Worm (Caenorhabditis elegans): Measurements from ENCODE around the gene fbxb-35.
A peak's percentile ranks its signal among the peaks of the same experiment; 100 is the strongest.

fbxb-35 gene

DNA sequence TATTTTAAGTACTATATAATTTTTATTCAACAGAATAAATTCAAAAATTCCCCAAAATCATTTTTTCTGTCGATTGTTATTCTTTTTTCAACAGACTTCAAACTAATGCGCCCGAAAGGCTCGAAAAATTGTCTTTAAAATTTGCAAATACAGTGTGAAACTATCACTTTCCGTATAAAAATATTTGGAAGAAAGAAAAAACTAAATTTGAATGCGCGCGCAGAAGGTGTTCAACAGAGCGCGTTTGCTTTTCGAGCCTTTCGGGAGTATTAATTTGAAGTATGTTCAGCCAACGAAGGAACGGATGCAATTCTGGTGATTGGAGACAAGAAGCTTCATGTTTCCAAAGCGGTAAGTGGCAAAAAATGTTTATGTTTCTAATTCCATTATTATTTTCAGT lies 19.2 kb upstream of the fbxb-35 start, which contains the start of gene btb-4:
btb-4 (plus strand) TSS at position 35 of the 400 bp plus-strand sequence.
- TF ChIP-seq madf-6 (GFP tag; IDR thresholded peaks at IDR 0.05) (0 out of 2 replicates have a peak, but pooled peaks have one; percentile 1), efl-1 (GFP tag; optimal IDR thresholded peaks at IDR 0.05) (peak; percentile 48), mcd-1 (GFP tag; IDR thresholded peaks at IDR 0.05) (peak; percentile 57)

DNA sequence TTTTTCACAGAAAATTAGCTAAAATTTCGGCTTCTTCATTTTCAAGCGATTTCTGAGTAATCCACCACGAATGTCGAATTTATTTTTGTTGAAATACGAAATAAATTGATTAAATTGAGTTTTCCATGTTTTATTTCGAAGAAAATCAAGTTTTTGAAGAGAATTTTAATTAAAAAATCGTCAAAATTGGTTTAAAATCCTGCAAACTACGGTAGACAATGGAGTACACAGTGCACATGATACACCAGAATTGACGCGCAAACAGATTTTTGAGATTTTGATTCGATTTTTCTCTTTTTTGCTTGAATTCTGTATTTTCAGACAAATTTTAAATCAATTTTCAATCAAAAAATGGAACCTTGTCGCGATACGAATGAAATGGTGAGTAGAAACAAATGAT lies 18.2 kb upstream of the fbxb-35 start, which contains the start of gene F59H6.14:
F59H6.14 (plus strand) TSS at position 301 of the 400 bp plus-strand sequence.
- TF ChIP-seq gei-17 (GFP tag; optimal IDR thresholded peaks at IDR 0.05) (no peak), lag-1 (GFP tag; IDR thresholded peaks at IDR 0.05) (no peak), mcd-1 (GFP tag; IDR thresholded peaks at IDR 0.05) (no peak), lsl-1 (GFP tag; optimal IDR thresholded peaks at IDR 0.05) (peak; percentile 18), unc-130 (GFP tag; optimal IDR thresholded peaks at IDR 0.05) (no peak), B0019.2 (GFP tag; conservative IDR thresholded peaks at IDR 0.05) (no peak)

DNA sequence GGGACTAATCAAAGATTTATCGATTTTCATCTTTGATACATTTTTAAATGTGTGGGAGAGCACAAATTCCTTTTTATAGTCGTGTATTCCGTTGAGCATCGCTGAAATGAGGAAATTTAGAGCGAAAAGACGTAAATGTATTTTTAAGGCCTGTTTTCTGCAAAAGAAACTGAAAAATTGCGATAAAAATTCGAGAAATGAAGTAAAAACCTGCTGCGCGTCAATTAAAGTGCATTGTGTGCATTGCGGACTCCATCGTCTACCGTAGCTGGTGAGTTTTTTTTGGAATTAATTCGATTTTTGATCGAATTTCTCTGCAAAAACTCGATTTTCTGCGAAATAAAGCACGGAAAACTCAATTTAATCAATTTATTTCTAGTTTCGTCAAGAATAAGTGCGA lies 12.2 kb upstream of the fbxb-35 start, which contains the start of gene bath-19:
bath-19 (minus strand) TSS at position 101 of the 400 bp plus-strand sequence.
- peak; percentile 54 for TF ChIP-seq lsl-1 (GFP tag; optimal IDR thresholded peaks at IDR 0.05)
- TF ChIP-seq F39B2.1 (GFP tag; IDR thresholded peaks at IDR 0.05), result no peak
- TF ChIP-seq Y79H2A.3 (GFP tag; conservative IDR thresholded peaks at IDR 0.05), result no peak

DNA sequence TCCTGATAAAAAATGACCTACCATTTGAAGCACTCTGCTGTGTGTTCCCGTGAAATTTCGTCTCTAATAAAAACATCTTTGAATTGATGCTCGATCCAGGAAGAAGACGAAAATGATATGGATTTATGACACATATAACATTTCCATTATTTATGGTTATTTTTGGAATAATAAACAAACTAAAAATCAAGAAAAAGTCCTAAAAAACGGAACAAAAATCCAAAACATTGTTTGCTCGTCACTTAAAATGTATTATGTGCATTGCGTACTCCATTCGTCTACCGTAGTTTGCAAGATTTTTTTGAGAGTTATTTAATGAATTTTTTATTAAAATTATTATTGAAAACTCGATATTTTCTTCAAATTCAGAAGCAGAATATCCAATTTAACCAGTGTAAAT lies 9.0 kb upstream of the fbxb-35 start, which contains the start of gene bath-20:
bath-20 (minus strand) TSS at position 101 of the 400 bp plus-strand sequence.
- TF ChIP-seq lsl-1 (GFP tag; optimal IDR thresholded peaks at IDR 0.05), result peak; percentile 31
- TF ChIP-seq lin-26 (GFP tag; IDR thresholded peaks at IDR 0.05), result no peak

DNA sequence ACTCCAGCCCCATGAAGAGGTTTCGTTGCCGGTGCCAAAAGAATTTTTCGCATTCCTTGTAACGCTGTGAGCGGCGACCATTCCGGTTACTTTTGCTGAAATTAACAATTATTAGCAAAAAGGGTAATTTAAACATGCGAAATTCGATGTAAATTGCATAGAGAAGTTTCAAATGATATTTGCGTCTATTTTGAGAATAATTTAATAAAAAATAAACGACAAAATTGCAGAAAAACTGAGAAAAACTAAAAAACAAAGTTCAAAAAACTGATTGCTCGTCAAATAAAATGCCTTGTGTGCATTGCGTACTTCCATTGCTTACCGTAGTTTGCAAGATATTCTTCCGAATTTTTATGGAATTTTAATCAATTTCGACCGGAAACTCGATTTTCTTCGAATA lies 6.0 kb upstream of the fbxb-35 start, which contains the start of gene bath-24:
bath-24 (minus strand) TSS at position 101 of the 400 bp plus-strand sequence.
- TF ChIP-seq lsl-1 (GFP tag; optimal IDR thresholded peaks at IDR 0.05) (peak; percentile 65), unc-62 (GFP tag; optimal IDR thresholded peaks at IDR 0.05) (no peak)

DNA sequence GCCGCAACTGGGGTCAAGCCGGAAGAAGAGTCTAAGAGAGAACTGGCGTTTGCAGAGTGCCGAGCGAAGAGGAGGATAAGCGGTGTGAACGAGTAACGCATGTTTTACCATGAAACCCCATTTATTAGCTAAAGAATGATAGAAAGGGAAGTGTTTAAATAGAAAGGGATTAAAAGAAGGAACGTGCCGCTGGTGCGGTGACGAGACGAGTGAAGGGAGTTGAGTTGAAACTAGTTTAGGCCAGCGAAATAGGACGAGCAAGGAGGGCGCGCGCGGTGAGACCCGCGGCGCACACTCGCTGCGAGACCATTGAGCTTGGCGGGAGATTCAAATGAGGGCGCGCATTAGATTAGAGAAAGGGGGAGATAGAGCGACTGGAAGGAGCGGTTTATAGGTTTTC lies 4.9 kb upstream of the fbxb-35 start, which contains the start of gene math-1:
math-1 (minus strand) TSS at position 101 of the 400 bp plus-strand sequence.
- TF ChIP-seq zfh-2 (GFP tag; conservative IDR thresholded peaks at IDR 0.05), result 0 out of 2 replicates have a peak, but pooled peaks have one; percentile 7

DNA sequence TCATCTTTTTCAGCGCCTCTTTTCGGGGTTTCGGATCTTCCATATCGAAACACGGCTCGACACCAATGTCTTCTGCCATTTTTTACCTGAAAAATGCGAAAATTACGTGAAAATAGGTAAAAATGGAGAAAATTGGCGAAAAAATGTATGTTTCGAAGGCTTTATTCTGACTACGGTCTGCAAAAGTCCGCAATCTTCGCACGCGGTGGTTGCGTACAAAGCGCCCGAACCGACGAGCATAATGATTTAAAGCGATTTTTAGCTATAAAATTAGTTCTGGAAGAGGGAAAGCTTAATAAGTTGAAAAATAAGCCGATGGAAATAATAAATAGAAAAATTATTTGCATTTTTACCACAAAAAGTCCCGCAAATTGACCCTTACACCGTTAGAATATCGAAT lies 7.5 kb downstream of the fbxb-35 start, which contains the start of gene F07E5.5:
F07E5.5 (minus strand) TSS at position 86 of the 400 bp plus-strand sequence.
- TF ChIP-seq B0261.1 (tag; optimal IDR thresholded peaks at IDR 0.05), result no peak
- TF ChIP-seq ceh-100 (GFP tag; IDR thresholded peaks at IDR 0.05), result no peak
- no peak for TF ChIP-seq F39B2.1 (GFP tag; IDR thresholded peaks at IDR 0.05)
- TF ChIP-seq fkh-3 (tag; optimal IDR thresholded peaks at IDR 0.05), result no peak
- TF ChIP-seq lin-54 (GFP tag; optimal IDR thresholded peaks at IDR 0.05), result peak; percentile 18
- no peak for TF ChIP-seq lir-1 (GFP tag; conservative IDR thresholded peaks at IDR 0.05)
- TF ChIP-seq Y79H2A.3 (GFP tag; conservative IDR thresholded peaks at IDR 0.05), result no peak
- no peak for TF ChIP-seq F49E8.2 (tag; optimal IDR thresholded peaks at IDR 0.05; ENCODE audit: insufficient read depth)
- TF ChIP-seq hmg-20 (GFP tag; IDR thresholded peaks at IDR 0.05), result no peak
- no peak for TF ChIP-seq snpc-4 (GFP tag; optimal IDR thresholded peaks at IDR 0.05)
- TF ChIP-seq snpc-4 (tag; optimal IDR thresholded peaks at IDR 0.05), result no peak
- TF ChIP-seq zfh-2 (GFP tag; conservative IDR thresholded peaks at IDR 0.05), result no peak
- TF ChIP-seq hmg-1.2 (GFP tag; IDR thresholded peaks at IDR 0.05), result peak; percentile 45; the same call in 1 of the 2 replicates
- TF ChIP-seq hsf-1 (GFP tag; IDR thresholded peaks at IDR 0.05), result no peak
- no peak for TF ChIP-seq hlh-26 (GFP tag; conservative IDR thresholded peaks at IDR 0.05)
- peak; percentile 82 for TF ChIP-seq lsl-1 (GFP tag; optimal IDR thresholded peaks at IDR 0.05)
- no peak for TF ChIP-seq pha-4 (tag; optimal IDR thresholded peaks at IDR 0.05)
- peak; percentile 12 for TF ChIP-seq tbp1 (GFP tag; optimal IDR thresholded peaks at IDR 0.05)
- TF ChIP-seq somi-1 (GFP tag; optimal IDR thresholded peaks at IDR 0.05), result no peak
- no peak for TF ChIP-seq lag-1 (GFP tag; IDR thresholded peaks at IDR 0.05)
- TF ChIP-seq nfya-2 (GFP tag; IDR thresholded peaks at IDR 0.05), result no peak
- peak; percentile 5 for TF ChIP-seq athp-1 (tag; optimal IDR thresholded peaks at IDR 0.05)
- TF ChIP-seq F10E7.11 (tag; optimal IDR thresholded peaks at IDR 0.05), result no peak
- no peak for TF ChIP-seq tbx-9 (tag; optimal IDR thresholded peaks at IDR 0.05; ENCODE audit: borderline replicate concordance)
- TF ChIP-seq attf-3 (GFP tag; conservative IDR thresholded peaks at IDR 0.05), result peak; percentile 20; the same call in 1 of the 2 replicates
- no peak for TF ChIP-seq Y53G8AR.9 (GFP tag; conservative IDR thresholded peaks at IDR 0.05)
- peak; percentile 16 for TF ChIP-seq efl-1 (GFP tag; optimal IDR thresholded peaks at IDR 0.05)
- TF ChIP-seq dpff-1 (tag; optimal IDR thresholded peaks at IDR 0.05), result no peak
- TF ChIP-seq mcd-1 (GFP tag; IDR thresholded peaks at IDR 0.05), result peak; percentile 63
